Worm (Caenorhabditis elegans): ENCODE measurements around the gene txt-14.

txt-14 gene

ce11 chrV:18582358-18582757 is at the start of gene txt-14:
Gene txt-14, plus strand, starts transcription at chrV:18582658.
- TF ChIP-seq nhr-237 (tag; optimal IDR thresholded peaks at IDR 0.05) = no peak
- TF ChIP-seq aly-2 (tag; optimal IDR thresholded peaks at IDR 0.05) = no peak
- no peak for TF ChIP-seq sox-4 (tag; optimal IDR thresholded peaks at IDR 0.05)
- no peak for TF ChIP-seq skn-1 (tag; optimal IDR thresholded peaks at IDR 0.05)
- TF ChIP-seq Y116A8C.19 (tag; optimal IDR thresholded peaks at IDR 0.05; ENCODE audit: borderline replicate concordance) = no peak

ce11 chrV:18533606-18534005 is 48.9 kb upstream of the txt-14 start, which contains the start of gene ints-5:
Gene ints-5, plus strand, starts transcription at chrV:18533953.
- TF ChIP-seq nhr-77 (tag; optimal IDR thresholded peaks at IDR 0.05) (peak; percentile 35), snu-23 (GFP tag; optimal IDR thresholded peaks at IDR 0.05) (peak; percentile 77), rnt-1 (tag; optimal IDR thresholded peaks at IDR 0.05) (peak; percentile 75), swsn-7 (tag; optimal IDR thresholded peaks at IDR 0.05) (peak; percentile 62), nhr-71 (tag; optimal IDR thresholded peaks at IDR 0.05) (peak; percentile 81), vab-15 (tag; optimal IDR thresholded peaks at IDR 0.05) (peak; percentile 62), lin-13 (GFP tag; optimal IDR thresholded peaks at IDR 0.05) (peak; percentile 46), egl-13 (tag; optimal IDR thresholded peaks at IDR 0.05) (peak; percentile 10), efl-1 (optimal IDR thresholded peaks at IDR 0.05) (peak; percentile 75), efl-1 (GFP tag; optimal IDR thresholded peaks at IDR 0.05 in 1 of 2) (peak; percentile 64 to 96), F16B12.6 (tag; optimal IDR thresholded peaks at IDR 0.05) (peak; percentile 39), lin-35 (GFP tag; optimal IDR thresholded peaks at IDR 0.05) (peak; percentile 56 to 75), fkh-10 (GFP tag; optimal IDR thresholded peaks at IDR 0.05) (no peak), lin-14 (GFP tag; optimal IDR thresholded peaks at IDR 0.05) (peak; percentile 74), nhr-237 (tag; optimal IDR thresholded peaks at IDR 0.05) (no peak), ceh-88 (GFP tag; IDR thresholded peaks at IDR 0.05) (no peak), ces-1 (GFP tag; optimal IDR thresholded peaks at IDR 0.05) (no peak), nhr-90 (tag; optimal IDR thresholded peaks at IDR 0.05; ENCODE audit: poor library complexity) (no peak), elt-3 (tag; optimal IDR thresholded peaks at IDR 0.05) (peak in 1 of 6 experiments; percentile 52), nhr-47 (tag; optimal IDR thresholded peaks at IDR 0.05) (peak; percentile 64), hpl-2 (GFP tag; optimal IDR thresholded peaks at IDR 0.05) (no peak), C16A3.4 (tag; optimal IDR thresholded peaks at IDR 0.05) (peak; percentile 69), nhr-19 (GFP tag; conservative IDR thresholded peaks at IDR 0.05) (peak; percentile 82), mdl-1 (tag; optimal IDR thresholded peaks at IDR 0.05) (peak in 1 of 2 experiments; percentile 11), sox-4 (tag; optimal IDR thresholded peaks at IDR 0.05) (no peak), lin-15B (tag; optimal IDR thresholded peaks at IDR 0.05) (peak; percentile 52), irx-1 (tag; optimal IDR thresholded peaks at IDR 0.05) (peak; percentile 10), mep-1 (tag; optimal IDR thresholded peaks at IDR 0.05) (peak; percentile 57), xbp-1 (tag; optimal IDR thresholded peaks at IDR 0.05) (peak; percentile 65), ztf-11 (tag; optimal IDR thresholded peaks at IDR 0.05) (no peak), elt-2 (tag; optimal IDR thresholded peaks at IDR 0.05) (no peak), nhr-84 (tag; optimal IDR thresholded peaks at IDR 0.05) (no peak), fkh-8 (tag; optimal IDR thresholded peaks at IDR 0.05) (peak; percentile 59), C34B4.2 (tag; optimal IDR thresholded peaks at IDR 0.05) (no peak), nhr-85 (tag) (peak; percentile 66), blmp-1 (tag; optimal IDR thresholded peaks at IDR 0.05) (peak; percentile 40), lin-39 (tag; optimal IDR thresholded peaks at IDR 0.05) (no peak), fos-1 (tag; optimal IDR thresholded peaks at IDR 0.05) (peak; percentile 12), skn-1 (tag; optimal IDR thresholded peaks at IDR 0.05) (peak; percentile 66), nhr-76 (tag; optimal IDR thresholded peaks at IDR 0.05) (no peak), unc-86 (tag; optimal IDR thresholded peaks at IDR 0.05) (peak; percentile 52), unc-130 (tag; optimal IDR thresholded peaks at IDR 0.05) (peak; percentile 50), dpl-1 (GFP tag; optimal IDR thresholded peaks at IDR 0.05) (peak; percentile 59 to 68 (median 66)), nhr-20 (tag; optimal IDR thresholded peaks at IDR 0.05) (peak; percentile 73), zip-4 (GFP tag; optimal IDR thresholded peaks at IDR 0.05) (peak; percentile 8), grh-1 (GFP tag; IDR thresholded peaks at IDR 0.05) (0 out of 2 replicates have a peak, but pooled peaks have one; percentile 11), lsy-2 (tag; optimal IDR thresholded peaks at IDR 0.05) (peak; percentile 62 to 78), unc-30 (tag; optimal IDR thresholded peaks at IDR 0.05) (no peak), isw-1 (GFP tag; IDR thresholded peaks at IDR 0.05) (peak; percentile 78)
